ENCODE assay signal across 2 worm cellular contexts in the genomic region with DNA sequence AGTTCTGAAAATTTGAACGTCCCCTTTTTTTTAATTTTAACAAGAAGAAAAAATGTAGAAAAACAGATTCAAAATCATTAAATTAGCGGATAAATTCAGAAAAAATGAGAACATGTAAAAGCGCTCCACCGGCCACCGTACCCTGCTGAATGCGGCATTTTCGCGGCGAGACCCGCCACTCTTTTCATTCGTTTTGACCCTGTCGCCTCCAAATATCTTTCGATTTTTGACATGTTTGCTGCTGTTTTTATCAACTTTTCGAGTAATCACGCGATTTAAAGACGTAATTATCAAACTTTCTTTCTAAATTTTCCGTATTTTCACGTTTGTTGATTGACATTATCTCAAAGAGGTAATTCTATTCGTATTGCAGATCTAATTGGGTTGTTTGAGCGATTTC.
TF ChIP-seq lines count a peak whose summit lies in the region.

A gene (plus strand): TSS at position 374 of the 400 bp plus-strand sequence.

TF ChIP-seq in whole organism, L2 larva, 48 proteins besides CTCF, POLR2A, EP300 and RAD21 (continued from another document):
- TF ChIP-seq aly-2 (tag; optimal IDR thresholded peaks at IDR 0.05; lab: Kevin White, UChicago) (no peak), elt-3 (tag; optimal IDR thresholded peaks at IDR 0.05; lab: Kevin White, UChicago) (no peak), ztf-11 (tag; optimal IDR thresholded peaks at IDR 0.05; lab: Kevin White, UChicago) (no peak), nhr-12 (tag; optimal IDR thresholded peaks at IDR 0.05; lab: Kevin White, UChicago) (no peak), nhr-25 (tag; optimal IDR thresholded peaks at IDR 0.05; lab: Kevin White, UChicago) (peak; percentile 29), nhr-129 (tag; optimal IDR thresholded peaks at IDR 0.05; lab: Kevin White, UChicago) (peak; percentile 77), F13H6.1 (tag; optimal IDR thresholded peaks at IDR 0.05; lab: Kevin White, UChicago) (peak; percentile 23), Y55F3AM.14 (GFP tag; optimal IDR thresholded peaks at IDR 0.05; lab: Kevin White, UChicago) (peak; percentile 43), ceh-16 (tag; optimal IDR thresholded peaks at IDR 0.05; lab: Kevin White, UChicago) (peak; percentile 42), skn-1 (tag; optimal IDR thresholded peaks at IDR 0.05; lab: Kevin White, UChicago) (no peak), lin-39 (tag; optimal IDR thresholded peaks at IDR 0.05; lab: Kevin White, UChicago) (no peak), mbf-1 (tag; optimal IDR thresholded peaks at IDR 0.05; lab: Kevin White, UChicago) (no peak), blmp-1 (tag; optimal IDR thresholded peaks at IDR 0.05; lab: Kevin White, UChicago; ENCODE audit: insufficient read depth) (peak; percentile 22), ceh-82 (tag; optimal IDR thresholded peaks at IDR 0.05; lab: Kevin White, UChicago) (no peak), mdl-1 (tag; optimal IDR thresholded peaks at IDR 0.05; lab: Kevin White, UChicago) (no peak), nhr-10 (tag; optimal IDR thresholded peaks at IDR 0.05; lab: Kevin White, UChicago) (no peak), lin-11 (tag; optimal IDR thresholded peaks at IDR 0.05; lab: Kevin White, UChicago) (peak; percentile 87), lin-13 (GFP tag; optimal IDR thresholded peaks at IDR 0.05; lab: Kevin White, UChicago) (peak; percentile 75), unc-55 (GFP tag; optimal IDR thresholded peaks at IDR 0.05; lab: Kevin White, UChicago) (peak; percentile 87), sma-9 (GFP tag; optimal IDR thresholded peaks at IDR 0.05; lab: Kevin White, UChicago) (peak; percentile 33), sma-9 (tag; optimal IDR thresholded peaks at IDR 0.05; lab: Kevin White, UChicago) (no peak), elt-1 (tag; optimal IDR thresholded peaks at IDR 0.05; lab: Kevin White, UChicago) (no peak), ztf-1 (GFP tag; conservative IDR thresholded peaks at IDR 0.05; lab: Robert Waterston, UW) (no peak), ZK546.5 (tag; optimal IDR thresholded peaks at IDR 0.05; lab: Kevin White, UChicago) (peak; percentile 86), R02D3.7 (tag; optimal IDR thresholded peaks at IDR 0.05; lab: Kevin White, UChicago) (no peak), crh-2 (tag; optimal IDR thresholded peaks at IDR 0.05; lab: Kevin White, UChicago) (peak; percentile 77)

TF ChIP-seq in whole organism, L4 larva, 104 proteins besides CTCF, POLR2A, EP300 and RAD21 (continued from another document):
- TF ChIP-seq tra-1 (GFP tag; IDR thresholded peaks at IDR 0.05; lab: Robert Waterston, UW): no peak
- no peak for TF ChIP-seq ceh-82 (tag; optimal IDR thresholded peaks at IDR 0.05; lab: Kevin White, UChicago)
- no peak for TF ChIP-seq dmd-9 (GFP tag; IDR thresholded peaks at IDR 0.05; lab: Robert Waterston, UW)
- no peak for TF ChIP-seq cey-2 (tag; optimal IDR thresholded peaks at IDR 0.05; lab: Kevin White, UChicago; ENCODE audit: borderline replicate concordance, insufficient read depth)
- TF ChIP-seq egl-27 (tag; optimal IDR thresholded peaks at IDR 0.05; lab: Kevin White, UChicago): no peak
- TF ChIP-seq nhr-42 (GFP tag; IDR thresholded peaks at IDR 0.05; lab: Robert Waterston, UW): no peak
- no peak for TF ChIP-seq ztf-7 (tag; optimal IDR thresholded peaks at IDR 0.05; lab: Kevin White, UChicago)
- TF ChIP-seq unc-39 (tag; optimal IDR thresholded peaks at IDR 0.05; lab: Kevin White, UChicago): no peak
- no peak for TF ChIP-seq vab-7 (GFP tag; IDR thresholded peaks at IDR 0.05; lab: Robert Waterston, UW)
- no peak for TF ChIP-seq spr-1 (tag; optimal IDR thresholded peaks at IDR 0.05; lab: Kevin White, UChicago)
- TF ChIP-seq lin-39 (tag; optimal IDR thresholded peaks at IDR 0.05; lab: Kevin White, UChicago): no peak
- TF ChIP-seq lin-29 (GFP tag; IDR thresholded peaks at IDR 0.05; lab: Robert Waterston, UW): no peak
- no peak for TF ChIP-seq F37D6.2 (tag; optimal IDR thresholded peaks at IDR 0.05; lab: Kevin White, UChicago)
- TF ChIP-seq snpc-4 (tag; optimal IDR thresholded peaks at IDR 0.05; lab: Kevin White, UChicago): no peak
- no peak for TF ChIP-seq F26F4.8 (GFP tag; conservative IDR thresholded peaks at IDR 0.05; lab: Robert Waterston, UW)
- TF ChIP-seq Y48G9A.11 (GFP tag; IDR thresholded peaks at IDR 0.05; lab: Robert Waterston, UW): no peak
- TF ChIP-seq lin-15B (tag; optimal IDR thresholded peaks at IDR 0.05; lab: Kevin White, UChicago): no peak
- peak in 1 of 2 experiments; percentile 77 for TF ChIP-seq hif-1 (tag; optimal IDR thresholded peaks at IDR 0.05; lab: Kevin White, UChicago)
- TF ChIP-seq daf-19 (GFP tag; conservative IDR thresholded peaks at IDR 0.05; lab: Robert Waterston, UW): no peak
- no peak for TF ChIP-seq nhr-10 (tag; optimal IDR thresholded peaks at IDR 0.05; lab: Kevin White, UChicago)
- no peak for TF ChIP-seq nhr-237 (tag; optimal IDR thresholded peaks at IDR 0.05; lab: Kevin White, UChicago)
- TF ChIP-seq mep-1 (tag; optimal IDR thresholded peaks at IDR 0.05; lab: Kevin White, UChicago): peak; percentile 53
- TF ChIP-seq ama-1 (optimal IDR thresholded peaks at IDR 0.05; lab: Kevin White, UChicago): peak; percentile 7
- TF ChIP-seq sdz-12 (GFP tag; optimal IDR thresholded peaks at IDR 0.05; lab: Kevin White, UChicago): no peak
- peak; percentile 62 for TF ChIP-seq nhr-28 (tag; optimal IDR thresholded peaks at IDR 0.05; lab: Kevin White, UChicago)
- no peak for TF ChIP-seq nhr-76 (tag; optimal IDR thresholded peaks at IDR 0.05; lab: Kevin White, UChicago)
- peak; percentile 64 for TF ChIP-seq dpl-1 (GFP tag; optimal IDR thresholded peaks at IDR 0.05; lab: Kevin White, UChicago)
- peak; percentile 55 for TF ChIP-seq mxl-3 (GFP tag; optimal IDR thresholded peaks at IDR 0.05; lab: Kevin White, UChicago)
- peak; percentile 30; the same call in 1 of the 2 replicates for TF ChIP-seq T26A8.4 (GFP tag; IDR thresholded peaks at IDR 0.05; lab: Robert Waterston, UW)
- no peak for TF ChIP-seq jun-1 (tag; optimal IDR thresholded peaks at IDR 0.05; lab: Kevin White, UChicago)
- no peak for TF ChIP-seq mxl-2 (GFP tag; conservative IDR thresholded peaks at IDR 0.05; lab: Robert Waterston, UW)
- peak; percentile 40; the same call in 1 of the 2 replicates for TF ChIP-seq set-16 (GFP tag; IDR thresholded peaks at IDR 0.05; lab: Robert Waterston, UW)
- TF ChIP-seq skn-1 (tag; optimal IDR thresholded peaks at IDR 0.05; lab: Kevin White, UChicago): no peak
- TF ChIP-seq Y5F2A.4 (GFP tag; optimal IDR thresholded peaks at IDR 0.05; lab: Kevin White, UChicago): no peak
- no peak for TF ChIP-seq daf-16 (GFP tag; optimal IDR thresholded peaks at IDR 0.05; lab: Kevin White, UChicago)
- TF ChIP-seq daf-16 (tag; optimal IDR thresholded peaks at IDR 0.05; lab: Kevin White, UChicago): peak; percentile 64
- TF ChIP-seq pha-4 (GFP tag; IDR thresholded peaks at IDR 0.05; lab: Robert Waterston, UW): peak; percentile 22; the same call in 1 of the 2 replicates
- no peak for TF ChIP-seq pha-4 (tag; optimal IDR thresholded peaks at IDR 0.05; lab: Kevin White, UChicago)
- TF ChIP-seq dve-1 (tag; optimal IDR thresholded peaks at IDR 0.05; lab: Kevin White, UChicago; ENCODE audit: insufficient read depth): peak; percentile 85
- 0 out of 2 replicates have a peak, but pooled peaks have one; percentile 33 for TF ChIP-seq snpc-1.2 (GFP tag; IDR thresholded peaks at IDR 0.05; lab: Robert Waterston, UW)
- no peak for TF ChIP-seq ZK337.2 (GFP tag; IDR thresholded peaks at IDR 0.05; lab: Robert Waterston, UW)
- peak; percentile 86 for TF ChIP-seq lin-38 (GFP tag; IDR thresholded peaks at IDR 0.05; lab: Robert Waterston, UW)
- no peak for TF ChIP-seq madf-9 (GFP tag; conservative IDR thresholded peaks at IDR 0.05; lab: Robert Waterston, UW)
- TF ChIP-seq aha-1 (tag; lab: Kevin White, UChicago): peak; percentile 97
- TF ChIP-seq ceh-32 (tag; optimal IDR thresholded peaks at IDR 0.05; lab: Kevin White, UChicago; ENCODE audit: poor library complexity): no peak
- no peak for TF ChIP-seq ceh-28 (tag; optimal IDR thresholded peaks at IDR 0.05; lab: Kevin White, UChicago)
- no peak for TF ChIP-seq nhr-48 (tag; optimal IDR thresholded peaks at IDR 0.05; lab: Kevin White, UChicago)
- TF ChIP-seq saeg-2 (GFP tag; IDR thresholded peaks at IDR 0.05; lab: Robert Waterston, UW): no peak
- TF ChIP-seq nhr-111 (GFP tag; optimal IDR thresholded peaks at IDR 0.05; lab: Kevin White, UChicago): no peak
- TF ChIP-seq nhr-11 (tag; optimal IDR thresholded peaks at IDR 0.05; lab: Kevin White, UChicago): peak; percentile 74
- TF ChIP-seq zip-11 (GFP tag; IDR thresholded peaks at IDR 0.05; lab: Robert Waterston, UW): no peak
- 0 out of 2 replicates have a peak, but pooled peaks have one; percentile 35 for TF ChIP-seq nhr-41 (GFP tag; IDR thresholded peaks at IDR 0.05; lab: Robert Waterston, UW)
- TF ChIP-seq duxl-1 (tag; optimal IDR thresholded peaks at IDR 0.05; lab: Kevin White, UChicago; ENCODE audit: poor library complexity): no peak
- TF ChIP-seq zag-1 (tag; optimal IDR thresholded peaks at IDR 0.05; lab: Kevin White, UChicago): no peak
- TF ChIP-seq ceh-44 (GFP tag; IDR thresholded peaks at IDR 0.05; lab: Robert Waterston, UW): no peak
- TF ChIP-seq gei-8 (GFP tag; optimal IDR thresholded peaks at IDR 0.05; lab: Kevin White, UChicago): no peak
- TF ChIP-seq F44E2.7 (GFP tag; IDR thresholded peaks at IDR 0.05; lab: Robert Waterston, UW): no peak
- no peak for TF ChIP-seq tag-97 (GFP tag; IDR thresholded peaks at IDR 0.05; lab: Robert Waterston, UW)
- peak; percentile 83 for TF ChIP-seq dmd-6 (GFP tag; IDR thresholded peaks at IDR 0.05; lab: Robert Waterston, UW)
- TF ChIP-seq lsy-2 (tag; optimal IDR thresholded peaks at IDR 0.05; lab: Kevin White, UChicago): peak; percentile 87 to 97
- TF ChIP-seq R02D3.7 (tag; optimal IDR thresholded peaks at IDR 0.05; lab: Kevin White, UChicago): no peak
- peak; percentile 41 for TF ChIP-seq rbr-2 (tag; optimal IDR thresholded peaks at IDR 0.05; lab: Kevin White, UChicago)
- no peak for TF ChIP-seq unc-130 (GFP tag; optimal IDR thresholded peaks at IDR 0.05; lab: Kevin White, UChicago)
- TF ChIP-seq lin-13 (GFP tag; optimal IDR thresholded peaks at IDR 0.05; lab: Kevin White, UChicago): no peak
- no peak for TF ChIP-seq fkh-10 (GFP tag; optimal IDR thresholded peaks at IDR 0.05; lab: Kevin White, UChicago)
- no peak for TF ChIP-seq ctbp-1 (GFP tag; IDR thresholded peaks at IDR 0.05; lab: Robert Waterston, UW)
- peak; percentile 73 for TF ChIP-seq hlh-30 (tag; optimal IDR thresholded peaks at IDR 0.05; lab: Kevin White, UChicago; ENCODE audit: insufficient read depth)
- TF ChIP-seq unc-62 (GFP tag; optimal IDR thresholded peaks at IDR 0.05 in 1 of 2; lab: Kevin White, UChicago): peak in 1 of 2 experiments; percentile 96
- TF ChIP-seq unc-62 (tag; optimal IDR thresholded peaks at IDR 0.05; lab: Kevin White, UChicago): no peak
- TF ChIP-seq lin-1 (GFP tag; IDR thresholded peaks at IDR 0.05; lab: Robert Waterston, UW): peak; percentile 57; the same call in 1 of the 2 replicates
- peak; percentile 63; the same call in 1 of the 2 replicates for TF ChIP-seq Y75B8A.6 (GFP tag; IDR thresholded peaks at IDR 0.05; lab: Robert Waterston, UW)
- peak; percentile 42 for TF ChIP-seq pqm-1 (tag; optimal IDR thresholded peaks at IDR 0.05; lab: Kevin White, UChicago)
- TF ChIP-seq egl-43 (GFP tag; IDR thresholded peaks at IDR 0.05; lab: Robert Waterston, UW): peak; percentile 19; the same call in 1 of the 2 replicates
- no peak for TF ChIP-seq F10B5.3 (tag; optimal IDR thresholded peaks at IDR 0.05; lab: Kevin White, UChicago)
- no peak for TF ChIP-seq ceh-20 (GFP tag; IDR thresholded peaks at IDR 0.05; lab: Robert Waterston, UW)
- TF ChIP-seq zip-2 (tag; optimal IDR thresholded peaks at IDR 0.05; lab: Kevin White, UChicago): no peak
- TF ChIP-seq T20F7.1 (GFP tag; optimal IDR thresholded peaks at IDR 0.05; lab: Kevin White, UChicago): peak; percentile 43
- TF ChIP-seq mdt-29 (GFP tag; IDR thresholded peaks at IDR 0.05; lab: Robert Waterston, UW): peak; percentile 68
- no peak for TF ChIP-seq dmd-8 (GFP tag; IDR thresholded peaks at IDR 0.05; lab: Robert Waterston, UW)
- no peak for TF ChIP-seq spr-3 (GFP tag; optimal IDR thresholded peaks at IDR 0.05; lab: Kevin White, UChicago)
- TF ChIP-seq nhr-102 (tag; optimal IDR thresholded peaks at IDR 0.05; lab: Kevin White, UChicago): peak; percentile 20
- no peak for TF ChIP-seq daf-8 (GFP tag; IDR thresholded peaks at IDR 0.05; lab: Robert Waterston, UW)
- TF ChIP-seq php-3 (GFP tag; IDR thresholded peaks at IDR 0.05; lab: Robert Waterston, UW): no peak
- TF ChIP-seq nhr-77 (tag; optimal IDR thresholded peaks at IDR 0.05; lab: Kevin White, UChicago): peak; percentile 50
- peak in 1 of 2 experiments; percentile 88 for TF ChIP-seq ZK546.5 (tag; optimal IDR thresholded peaks at IDR 0.05; lab: Kevin White, UChicago)
